Fruit fly (Drosophila melanogaster): ENCODE data around the gene mbc.

DNA sequence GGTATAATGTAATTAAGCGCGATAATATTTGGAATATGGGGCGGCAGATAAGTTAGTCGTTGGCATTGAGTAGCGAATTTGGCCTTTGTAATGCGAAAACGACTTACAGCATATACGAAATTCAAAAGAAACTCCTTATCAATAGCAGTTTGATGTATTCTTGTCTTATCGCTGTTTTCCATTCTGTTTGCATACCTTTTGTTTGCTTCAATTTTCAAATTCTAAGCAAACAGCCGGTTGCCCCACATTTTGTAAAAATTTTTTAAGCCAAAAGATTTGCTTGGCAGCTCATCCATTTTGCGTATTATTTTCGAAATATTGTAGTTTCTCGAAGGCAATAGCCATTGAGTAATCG is 1.8 kb downstream of the mbc start:
- TF ChIP-seq usp (GFP tag; optimal IDR thresholded peaks at IDR 0.05) (no peak), CG8478 (optimal IDR thresholded peaks at IDR 0.05) (no peak), psq (optimal IDR thresholded peaks at IDR 0.05) (no peak)
